Worm (Caenorhabditis elegans): Measurements from ENCODE around the gene allo-1.

The allo-1 gene

ce11 chrIV:10716348-10716747 lies 19.5 kb upstream of the allo-1 start, which contains the start of gene ncx-3:
Gene ncx-3 (plus strand): TSS chrIV:10716648.
- no peak for TF ChIP-seq hnd-1 (tag; optimal IDR thresholded peaks at IDR 0.05)
- no peak for TF ChIP-seq tra-4 (tag; optimal IDR thresholded peaks at IDR 0.05)
- TF ChIP-seq pes-1 (GFP tag; IDR thresholded peaks at IDR 0.05), result no peak
- TF ChIP-seq hmg-4 (GFP tag; optimal IDR thresholded peaks at IDR 0.05), result no peak
- TF ChIP-seq F13C5.2 (tag; optimal IDR thresholded peaks at IDR 0.05), result no peak
- TF ChIP-seq tbx-37 (GFP tag; conservative IDR thresholded peaks at IDR 0.05), result no peak
- TF ChIP-seq ceh-36 (tag; optimal IDR thresholded peaks at IDR 0.05), result no peak
- no peak for TF ChIP-seq ets-7 (tag; optimal IDR thresholded peaks at IDR 0.05)
- TF ChIP-seq B0310.2 (tag; optimal IDR thresholded peaks at IDR 0.05), result no peak
- no peak for TF ChIP-seq hmbx-1 (tag; optimal IDR thresholded peaks at IDR 0.05)
- no peak for TF ChIP-seq tbx-11 (GFP tag; IDR thresholded peaks at IDR 0.05)
- no peak for TF ChIP-seq scrt-1 (GFP tag; IDR thresholded peaks at IDR 0.05)
- TF ChIP-seq sea-1 (GFP tag; conservative IDR thresholded peaks at IDR 0.05), result no peak
- TF ChIP-seq ama-1 (optimal IDR thresholded peaks at IDR 0.05), result no peak
- no peak for TF ChIP-seq aly-1 (tag; optimal IDR thresholded peaks at IDR 0.05)
- TF ChIP-seq ceh-13 (GFP tag; optimal IDR thresholded peaks at IDR 0.05), result no peak
- TF ChIP-seq flt-1 (GFP tag; IDR thresholded peaks at IDR 0.05), result no peak

- no peak for TF ChIP-seq pes-1 (GFP tag; IDR thresholded peaks at IDR 0.05)
- no peak for TF ChIP-seq ets-7 (tag; optimal IDR thresholded peaks at IDR 0.05)
- no peak for TF ChIP-seq flt-1 (GFP tag; IDR thresholded peaks at IDR 0.05)
- no peak for TF ChIP-seq sea-1 (GFP tag; conservative IDR thresholded peaks at IDR 0.05)
- TF ChIP-seq scrt-1 (GFP tag; IDR thresholded peaks at IDR 0.05), result no peak
Measured at ce11 chrIV:10714594-10714993, 17.7 kb upstream of the allo-1 start.

ce11 chrIV:10711729-10712128 lies 14.9 kb upstream of the allo-1 start, which contains the start of gene glb-21:
Gene glb-21 (minus strand): TSS chrIV:10711794.
- TF ChIP-seq ets-7 (tag; optimal IDR thresholded peaks at IDR 0.05), result no peak
- no peak for TF ChIP-seq ama-1 (optimal IDR thresholded peaks at IDR 0.05)
- no peak for TF ChIP-seq scrt-1 (GFP tag; IDR thresholded peaks at IDR 0.05)
- no peak for TF ChIP-seq ceh-13 (GFP tag; optimal IDR thresholded peaks at IDR 0.05)
- no peak for TF ChIP-seq aly-1 (tag; optimal IDR thresholded peaks at IDR 0.05)
- no peak for TF ChIP-seq ceh-36 (tag; optimal IDR thresholded peaks at IDR 0.05)
- TF ChIP-seq sea-1 (GFP tag; conservative IDR thresholded peaks at IDR 0.05), result no peak
- TF ChIP-seq hmbx-1 (tag; optimal IDR thresholded peaks at IDR 0.05), result no peak
- no peak for TF ChIP-seq B0310.2 (tag; optimal IDR thresholded peaks at IDR 0.05)
- no peak for TF ChIP-seq tbx-11 (GFP tag; IDR thresholded peaks at IDR 0.05)
- TF ChIP-seq pes-1 (GFP tag; IDR thresholded peaks at IDR 0.05), result no peak
- TF ChIP-seq F13C5.2 (tag; optimal IDR thresholded peaks at IDR 0.05), result no peak
- no peak for TF ChIP-seq hnd-1 (tag; optimal IDR thresholded peaks at IDR 0.05)

- TF ChIP-seq pes-1 (GFP tag; IDR thresholded peaks at IDR 0.05) (no peak), hnd-1 (tag; optimal IDR thresholded peaks at IDR 0.05) (no peak), ceh-36 (tag; optimal IDR thresholded peaks at IDR 0.05) (no peak), sea-1 (GFP tag; conservative IDR thresholded peaks at IDR 0.05) (no peak), scrt-1 (GFP tag; IDR thresholded peaks at IDR 0.05) (no peak), B0310.2 (tag; optimal IDR thresholded peaks at IDR 0.05) (no peak), ceh-13 (GFP tag; optimal IDR thresholded peaks at IDR 0.05) (no peak), tbx-37 (GFP tag; conservative IDR thresholded peaks at IDR 0.05) (no peak), flt-1 (GFP tag; IDR thresholded peaks at IDR 0.05) (no peak), hmbx-1 (tag; optimal IDR thresholded peaks at IDR 0.05) (no peak), hmg-4 (GFP tag; optimal IDR thresholded peaks at IDR 0.05) (no peak), tbx-11 (GFP tag; IDR thresholded peaks at IDR 0.05) (no peak), tra-4 (tag; optimal IDR thresholded peaks at IDR 0.05) (no peak), F13C5.2 (tag; optimal IDR thresholded peaks at IDR 0.05) (no peak), ets-7 (tag; optimal IDR thresholded peaks at IDR 0.05) (no peak), ama-1 (optimal IDR thresholded peaks at IDR 0.05) (no peak), aly-1 (tag; optimal IDR thresholded peaks at IDR 0.05) (no peak)
Measured at ce11 chrIV:10706090-10706489, 9.2 kb upstream of the allo-1 start, which contains the start of gene R102.6. Gene R102.6 (minus strand): TSS chrIV:10706190.

ce11 chrIV:10705176-10705575 lies 8.3 kb upstream of the allo-1 start, which contains the start of gene R102.10:
Gene R102.10 (plus strand): TSS chrIV:10705476.
- TF ChIP-seq ceh-13 (GFP tag; optimal IDR thresholded peaks at IDR 0.05) (no peak), tra-4 (tag; optimal IDR thresholded peaks at IDR 0.05) (no peak), tbx-37 (GFP tag; conservative IDR thresholded peaks at IDR 0.05) (no peak), B0310.2 (tag; optimal IDR thresholded peaks at IDR 0.05) (no peak)

ce11 chrIV:10701866-10702458 lies 5.1 kb upstream of the allo-1 start:
- TF ChIP-seq ceh-13 (GFP tag; optimal IDR thresholded peaks at IDR 0.05) (no peak), ets-7 (tag; optimal IDR thresholded peaks at IDR 0.05) (no peak), B0310.2 (tag; optimal IDR thresholded peaks at IDR 0.05) (no peak), hnd-1 (tag; optimal IDR thresholded peaks at IDR 0.05) (no peak), ceh-36 (tag; optimal IDR thresholded peaks at IDR 0.05) (no peak), hmg-4 (GFP tag; optimal IDR thresholded peaks at IDR 0.05) (no peak), flt-1 (GFP tag; IDR thresholded peaks at IDR 0.05) (no peak), scrt-1 (GFP tag; IDR thresholded peaks at IDR 0.05) (no peak), tbx-37 (GFP tag; conservative IDR thresholded peaks at IDR 0.05) (no peak), tbx-11 (GFP tag; IDR thresholded peaks at IDR 0.05) (no peak)

ce11 chrIV:10699660-10700059 lies 2.8 kb upstream of the allo-1 start, which contains the start of gene R102.11:
Gene R102.11 (minus strand): TSS chrIV:10699760.
- no peak for TF ChIP-seq ceh-13 (GFP tag; optimal IDR thresholded peaks at IDR 0.05)
- no peak for TF ChIP-seq tbx-11 (GFP tag; IDR thresholded peaks at IDR 0.05)
- TF ChIP-seq hmbx-1 (tag; optimal IDR thresholded peaks at IDR 0.05), result no peak
- no peak for TF ChIP-seq flt-1 (GFP tag; IDR thresholded peaks at IDR 0.05)
- TF ChIP-seq F13C5.2 (tag; optimal IDR thresholded peaks at IDR 0.05), result no peak
- no peak for TF ChIP-seq ceh-36 (tag; optimal IDR thresholded peaks at IDR 0.05)
- TF ChIP-seq hmg-4 (GFP tag; optimal IDR thresholded peaks at IDR 0.05), result no peak
- no peak for TF ChIP-seq pes-1 (GFP tag; IDR thresholded peaks at IDR 0.05)
- TF ChIP-seq ama-1 (optimal IDR thresholded peaks at IDR 0.05), result no peak
- no peak for TF ChIP-seq tbx-37 (GFP tag; conservative IDR thresholded peaks at IDR 0.05)
- TF ChIP-seq scrt-1 (GFP tag; IDR thresholded peaks at IDR 0.05), result no peak
- no peak for TF ChIP-seq B0310.2 (tag; optimal IDR thresholded peaks at IDR 0.05)
